Fruit fly (Drosophila melanogaster): ENCODE results near the gene dan.
A peak's percentile ranks its signal among the peaks of the same experiment; 100 is the strongest.

The dan gene

DNA sequence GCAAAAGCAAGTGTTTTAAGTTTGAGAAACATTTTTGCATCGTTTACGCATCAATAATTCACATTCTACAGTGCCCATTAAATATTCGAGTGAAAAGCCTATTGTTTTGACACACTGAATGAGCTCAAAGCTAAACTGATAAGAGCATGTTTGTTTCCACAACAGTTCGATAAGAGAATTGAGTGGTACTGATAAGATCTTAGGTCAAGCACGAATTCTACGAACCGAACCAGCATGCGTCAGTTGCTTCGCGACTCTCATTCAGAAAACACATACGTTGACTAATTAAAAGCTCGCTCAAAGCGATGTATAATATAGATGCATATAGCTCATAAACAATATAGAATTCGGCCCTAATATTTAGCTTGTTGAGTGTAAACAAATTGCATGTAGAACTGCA, 25.0 kb downstream of the dan start (continued):
- TF ChIP-seq CG3407 (GFP tag; optimal IDR thresholded peaks at IDR 0.05) (no peak), sqz (GFP tag; optimal IDR thresholded peaks at IDR 0.05) (no peak), CG11398 (GFP tag; optimal IDR thresholded peaks at IDR 0.05) (no peak), CG12104 (GFP tag; optimal IDR thresholded peaks at IDR 0.05) (no peak), CG15514 (GFP tag; optimal IDR thresholded peaks at IDR 0.05) (peak; percentile 6), Rx (GFP tag; IDR thresholded peaks at IDR 0.05) (no peak), Fer2 (tag; optimal IDR thresholded peaks at IDR 0.05) (no peak), mirr (GFP tag; optimal IDR thresholded peaks at IDR 0.05) (peak; percentile 24), Hr78 (GFP tag; optimal IDR thresholded peaks at IDR 0.05) (peak in 1 of 2 experiments; percentile 80), CG6854 (GFP tag; optimal IDR thresholded peaks at IDR 0.05) (no peak), rib (GFP tag; IDR thresholded peaks at IDR 0.05) (no peak), CG11247 (GFP tag; IDR thresholded peaks at IDR 0.05) (no peak), bab2 (GFP tag; optimal IDR thresholded peaks at IDR 0.05) (no peak), CG2120 (GFP tag; optimal IDR thresholded peaks at IDR 0.05) (no peak), onecut (GFP tag; IDR thresholded peaks at IDR 0.05) (no peak), CG9797 (GFP tag; optimal IDR thresholded peaks at IDR 0.05) (no peak)

- TF ChIP-seq sug (tag; optimal IDR thresholded peaks at IDR 0.05) (no peak), CG5953 (GFP tag; IDR thresholded peaks at IDR 0.05) (no peak), fd102C (GFP tag; optimal IDR thresholded peaks at IDR 0.05) (no peak), bbx (GFP tag; IDR thresholded peaks at IDR 0.05; ENCODE audit: partially characterized antibody) (peak; percentile 92), dimm (GFP tag; IDR thresholded peaks at IDR 0.05) (no peak), CG10147 (GFP tag; optimal IDR thresholded peaks at IDR 0.05) (peak; percentile 13), CG11456 (GFP tag; IDR thresholded peaks at IDR 0.05) (no peak), CG7786 (GFP tag; optimal IDR thresholded peaks at IDR 0.05) (no peak), Opbp (GFP tag; IDR thresholded peaks at IDR 0.05; ENCODE audit: partially characterized antibody) (peak; percentile 85; the same call in 2 of the 3 replicates), NfI (GFP tag; optimal IDR thresholded peaks at IDR 0.05) (no peak), Vsx1 (GFP tag; optimal IDR thresholded peaks at IDR 0.05) (peak; percentile 30), Asciz (GFP tag; optimal IDR thresholded peaks at IDR 0.05) (peak; percentile 28), CG1233 (GFP tag; optimal IDR thresholded peaks at IDR 0.05) (peak; percentile 13), CG13624 (GFP tag; optimal IDR thresholded peaks at IDR 0.05) (peak; percentile 64), Scr (GFP tag; IDR thresholded peaks at IDR 0.05; ENCODE audit: partially characterized antibody) (peak; percentile 86), CG11695 (GFP tag; IDR thresholded peaks at IDR 0.05) (0 out of 3 replicates have a peak, but pooled peaks have one; percentile 34), nerfin-1 (tag; optimal IDR thresholded peaks at IDR 0.05) (peak; percentile 12), MTF-1 (GFP tag; optimal IDR thresholded peaks at IDR 0.05; ENCODE audit: borderline replicate concordance) (no peak), tin (GFP tag; optimal IDR thresholded peaks at IDR 0.05) (peak; percentile 30), Sox100B (GFP tag; optimal IDR thresholded peaks at IDR 0.05) (peak; percentile 16), CG12219 (GFP tag; optimal IDR thresholded peaks at IDR 0.05) (no peak), kni (GFP tag; optimal IDR thresholded peaks at IDR 0.05) (no peak), CG1603 (tag; optimal IDR thresholded peaks at IDR 0.05) (peak; percentile 37), en (GFP tag; optimal IDR thresholded peaks at IDR 0.05) (no peak), CG34422 (GFP tag; IDR thresholded peaks at IDR 0.05) (no peak; the same call in 2 of the 3 replicates), CG12769 (tag; optimal IDR thresholded peaks at IDR 0.05) (peak; percentile 37), grau (tag; optimal IDR thresholded peaks at IDR 0.05) (peak; percentile 71), lilli (GFP tag; optimal IDR thresholded peaks at IDR 0.05) (no peak), Doc3 (GFP tag; IDR thresholded peaks at IDR 0.05; ENCODE audit: partially characterized antibody) (peak; percentile 87), Hr3 (GFP tag; optimal IDR thresholded peaks at IDR 0.05) (no peak), CG9437 (GFP tag; optimal IDR thresholded peaks at IDR 0.05) (peak; percentile 77), Trl (optimal IDR thresholded peaks at IDR 0.05) (no peak), Trl (GFP tag; optimal IDR thresholded peaks at IDR 0.05) (peak; percentile 11), pita (GFP tag; optimal IDR thresholded peaks at IDR 0.05) (no peak), chn (GFP tag; optimal IDR thresholded peaks at IDR 0.05) (no peak)
Measured at dm6 chr3R:25215123-25215522, 30.9 kb downstream of the dan start, which contains the start of gene Saysd1. Saysd1 (minus strand) TSS chr3R:25215188.

All from whole organism, embryonic.